Fruit fly (Drosophila melanogaster) whole organism, embryonic: ENCODE data around the gene CG13247.

Experiments used
- Awh ChIP-seq: fragments of 200-800 bp; sonication (Bioruptor generic); IDR thresholded peaks from 2 replicates; pipeline ENCODE4, ENCODE4 v1.3.6; 2022; ENCODE audit warnings: missing biosample characterization, missing genetic modification characterization
- B-H2 ChIP-seq: fragments of 200-800 bp; sonication (Bioruptor generic); optimal IDR thresholded peaks from 2 replicates; lab custom pipeline; 2018; ENCODE audit warnings: missing biosample characterization, mild to moderate bottlenecking, missing genetic modification characterization
- BtbVII ChIP-seq: fragments of 200-800 bp; sonication (Bioruptor generic); optimal IDR thresholded peaks from 3 replicates; lab custom pipeline; 2017; ENCODE audit warnings: missing biosample characterization, mild to moderate bottlenecking, missing genetic modification characterization
- CG10267 ChIP-seq: fragments of 200-800 bp; sonication (Bioruptor generic); optimal IDR thresholded peaks from 2 replicates; lab custom pipeline; 2018; ENCODE audit warnings: missing biosample characterization, mild to moderate bottlenecking, missing genetic modification characterization, moderate library complexity
- CG10565 ChIP-seq: fragments of 200-800 bp; sonication (Bioruptor generic); optimal IDR thresholded peaks from 3 replicates; lab custom pipeline; 2016; ENCODE audit warnings: missing biosample characterization, mild to moderate bottlenecking, missing genetic modification characterization
- CG11695 ChIP-seq: fragments of 200-800 bp; sonication (Bioruptor generic); IDR thresholded peaks from 3 replicates; pipeline ENCODE4 v1.3.6; 2022; ENCODE audit warnings: missing biosample characterization, missing genetic modification characterization
- CG13287 ChIP-seq: fragments of 200-800 bp; sonication (Bioruptor generic); IDR thresholded peaks from 2 replicates; pipeline ENCODE4 v1.3.6; 2022; ENCODE audit warnings: missing biosample characterization, missing genetic modification characterization; ENCODE audit not compliant: partially characterized antibody
- CG14710 ChIP-seq: fragments of 200-800 bp; sonication (Bioruptor generic); optimal IDR thresholded peaks from 3 replicates; lab custom pipeline; 2019; ENCODE audit warnings: missing biosample characterization, mild to moderate bottlenecking, missing genetic modification characterization, moderate library complexity
- CG15601 ChIP-seq: fragments of 200-800 bp; sonication (Bioruptor generic); optimal IDR thresholded peaks from 3 replicates; lab custom pipeline; 2019; ENCODE audit warnings: missing biosample characterization, mild to moderate bottlenecking, missing genetic modification characterization, moderate library complexity
- CG16779 ChIP-seq: fragments of 200-800 bp; sonication (Bioruptor generic); IDR thresholded peaks from 2 replicates; pipeline ENCODE4 v1.3.6; 2022; ENCODE audit warnings: missing biosample characterization, missing genetic modification characterization
- CG18011 ChIP-seq: fragments of 200-800 bp; sonication (Bioruptor generic); optimal IDR thresholded peaks from 2 replicates; lab custom pipeline; 2017; ENCODE audit warnings: missing biosample characterization, missing genetic modification characterization, mild to moderate bottlenecking, moderate library complexity, missing genotype
- CG18619 ChIP-seq: fragments of 200-800 bp; sonication (Bioruptor generic); optimal IDR thresholded peaks from 3 replicates; lab custom pipeline; 2017; ENCODE audit warnings: missing biosample characterization, mild to moderate bottlenecking, missing genetic modification characterization
- CG2129 ChIP-seq: fragments of 200-800 bp; sonication (Bioruptor generic); IDR thresholded peaks from 2 replicates; pipeline ENCODE4 v1.3.6; 2022; ENCODE audit warnings: missing biosample characterization, missing genetic modification characterization; ENCODE audit not compliant: partially characterized antibody
- CG3163 ChIP-seq: fragments of 200-800 bp; sonication (Bioruptor generic); optimal IDR thresholded peaks from 3 replicates; lab custom pipeline; 2016; ENCODE audit warnings: missing biosample characterization, missing genetic modification characterization
- CG34224 ChIP-seq: fragments of 200-800 bp; sonication (Bioruptor generic); IDR thresholded peaks from 3 replicates; pipeline ENCODE4 v1.3.6; 2022; ENCODE audit warnings: missing biosample characterization, missing genetic modification characterization; ENCODE audit not compliant: partially characterized antibody
- CG3847 ChIP-seq: fragments of 200-800 bp; sonication (Bioruptor generic); IDR thresholded peaks from 2 replicates; pipeline ENCODE4 v1.3.6; 2022; ENCODE audit warnings: missing biosample characterization, missing genetic modification characterization
- CG4707 ChIP-seq: fragments of 200-800 bp; sonication (Bioruptor generic); optimal IDR thresholded peaks from 2 replicates; lab custom pipeline; 2018; ENCODE audit warnings: missing biosample characterization, mild to moderate bottlenecking, missing genetic modification characterization, moderate library complexity
- CG6254 ChIP-seq: fragments of 200-800 bp; sonication (Bioruptor generic); optimal IDR thresholded peaks from 3 replicates; lab custom pipeline; 2017; ENCODE audit warnings: mild to moderate bottlenecking, missing biosample characterization, missing genetic modification reagents, missing genetic modification characterization
- CG6689 ChIP-seq: fragments of 200-800 bp; sonication (Bioruptor generic); IDR thresholded peaks from 2 replicates; pipeline ENCODE4 v1.3.6; 2022; ENCODE audit warnings: missing biosample characterization, missing genetic modification characterization
- CG6813 ChIP-seq: fragments of 200-800 bp; sonication (Bioruptor generic); optimal IDR thresholded peaks from 2 replicates; lab custom pipeline; 2017; ENCODE audit warnings: missing biosample characterization, missing genetic modification characterization, mild to moderate bottlenecking, moderate library complexity, missing genetic modification reagents
- CG8290 ChIP-seq, 3 experiments: fragments of 200-800 bp; sonication (Bioruptor generic); optimal IDR thresholded peaks; 2 replicates each; lab custom pipeline; 2016 to 2019; ENCODE audit warnings: missing biosample characterization in 3 of 3, missing genetic modification characterization in 3 of 3, mild to moderate bottlenecking in 2 of 3, moderate library complexity in 1 of 3
- CkIIα-i1 ChIP-seq: fragments of 200-800 bp; sonication (Bioruptor generic); IDR thresholded peaks from 2 replicates; pipeline ENCODE4 v1.3.6; 2022; ENCODE audit warnings: missing biosample characterization, missing genetic modification characterization
- Dip2 ChIP-seq: fragments of 200-800 bp; sonication (Bioruptor generic); IDR thresholded peaks from 2 replicates; pipeline ENCODE4 v1.3.6; 2022; ENCODE audit warnings: missing biosample characterization, missing genetic modification characterization
- Dp ChIP-seq: fragments of 200-800 bp; sonication (Bioruptor generic); optimal IDR thresholded peaks from 2 replicates; lab custom pipeline; 2018; ENCODE audit warnings: missing biosample characterization, mild to moderate bottlenecking, missing genetic modification characterization, moderate library complexity
- Ets97D ChIP-seq: fragments of 200-800 bp; sonication (Bioruptor generic); optimal IDR thresholded peaks from 3 replicates; lab custom pipeline; 2016; ENCODE audit warnings: missing biosample characterization, missing genetic modification characterization
- HLH4C ChIP-seq: fragments of 200-800 bp; sonication (Bioruptor generic); IDR thresholded peaks from 3 replicates; pipeline ENCODE4 v1.3.6; 2022; ENCODE audit warnings: missing biosample characterization, missing genetic modification characterization; ENCODE audit not compliant: partially characterized antibody
- HmgZ ChIP-seq: fragments of 200-800 bp; sonication (Bioruptor generic); optimal IDR thresholded peaks from 2 replicates; lab custom pipeline; 2018; ENCODE audit warnings: missing biosample characterization, mild to moderate bottlenecking, missing genetic modification characterization
- Hr78 ChIP-seq, 2 experiments: fragments of 200-800 bp in 1 of 2; fragments of >200 bp in 1 of 2; sonication (Bioruptor generic) in 1 of 2; optimal IDR thresholded peaks; 2 replicates each; lab custom pipeline; 2017 to 2019; ENCODE audit warnings: missing biosample characterization in 2 of 2, missing genetic modification characterization in 2 of 2, mild to moderate bottlenecking in 1 of 2, moderate library complexity in 1 of 2
- Kr ChIP-seq: fragments of 200-800 bp; sonication (Bioruptor generic); optimal IDR thresholded peaks from 2 replicates; lab custom pipeline; 2017; ENCODE audit warnings: missing biosample characterization, mild to moderate bottlenecking, missing genetic modification characterization
- MBD-R2 ChIP-seq: fragments of 200-800 bp; sonication (Bioruptor generic); IDR thresholded peaks from 2 replicates; pipeline ENCODE4 v1.3.6; 2022; ENCODE audit warnings: missing biosample characterization, missing genetic modification characterization
- MESR4 ChIP-seq: fragments of 200-800 bp; sonication (Bioruptor generic); optimal IDR thresholded peaks from 2 replicates; lab custom pipeline; 2018; ENCODE audit warnings: missing biosample characterization, mild to moderate bottlenecking, missing genetic modification characterization, moderate library complexity
- MTF-1 ChIP-seq: fragments of 200-800 bp; sonication (Bioruptor generic); optimal IDR thresholded peaks from 2 replicates; lab custom pipeline; 2018; ENCODE audit warnings: missing biosample characterization, mild to moderate bottlenecking, missing genetic modification characterization, borderline replicate concordance
- Max ChIP-seq: fragments of 200-800 bp; sonication (Bioruptor generic); optimal IDR thresholded peaks from 2 replicates; lab custom pipeline; 2016; ENCODE audit warnings: missing biosample characterization, mild to moderate bottlenecking, missing genetic modification characterization
- Myb ChIP-seq: fragments of 200-800 bp; sonication (Bioruptor generic); optimal IDR thresholded peaks from 2 replicates; lab custom pipeline; 2016; ENCODE audit warnings: missing biosample characterization, missing genetic modification characterization
- NfI ChIP-seq: fragments of 200-800 bp; sonication (Bioruptor generic); optimal IDR thresholded peaks from 3 replicates; lab custom pipeline; 2018; ENCODE audit warnings: missing biosample characterization, mild to moderate bottlenecking, missing genetic modification characterization, moderate library complexity
- PHDP ChIP-seq: fragments of 200-800 bp; sonication (Bioruptor generic); optimal IDR thresholded peaks from 3 replicates; lab custom pipeline; 2018; ENCODE audit warnings: missing biosample characterization, mild to moderate bottlenecking, missing genetic modification characterization, moderate library complexity
- Pdp1 ChIP-seq, 2 experiments: fragments of 200-800 bp; sonication (Bioruptor generic); optimal IDR thresholded peaks; 3 replicates each; lab custom pipeline; 2016; ENCODE audit warnings: missing biosample characterization in 2 of 2, missing genetic modification characterization in 2 of 2, mild to moderate bottlenecking in 1 of 2, moderate library complexity in 1 of 2
- ap ChIP-seq: fragments of 200-800 bp; sonication (Bioruptor generic); IDR thresholded peaks from 2 replicates; pipeline ENCODE4 v1.3.6; 2022; ENCODE audit warnings: missing biosample characterization, missing genetic modification characterization
- caup ChIP-seq: fragments of 200-800 bp; sonication (Bioruptor generic); optimal IDR thresholded peaks from 3 replicates; lab custom pipeline; 2017; ENCODE audit warnings: missing biosample characterization, mild to moderate bottlenecking, missing genetic modification characterization, moderate library complexity; ENCODE audit not compliant: severe bottlenecking
- dysf ChIP-seq: fragments of 200-800 bp; sonication (Bioruptor generic); IDR thresholded peaks from 3 replicates; pipeline ENCODE4 v1.3.6; 2022; ENCODE audit warnings: missing biosample characterization, missing genetic modification characterization
- gce ChIP-seq: fragments of 200-800 bp; sonication (Bioruptor generic); IDR thresholded peaks from 3 replicates; pipeline ENCODE4 v1.3.6; 2022; ENCODE audit warnings: missing biosample characterization, missing genetic modification characterization
- hb ChIP-seq: fragments of 200-800 bp; sonication (Bioruptor generic); IDR thresholded peaks from 3 replicates; pipeline ENCODE4 v1.3.6; 2022; ENCODE audit warnings: missing biosample characterization, missing genetic modification characterization; ENCODE audit not compliant: partially characterized antibody
- hth ChIP-seq: fragments of >200 bp; optimal IDR thresholded peaks from 2 replicates; lab custom pipeline; 2017; ENCODE audit warnings: inconsistent platforms
- jigr1 ChIP-seq: fragments of 200-800 bp; sonication (Bioruptor generic); IDR thresholded peaks from 3 replicates; pipeline ENCODE4 v1.3.6; 2022; ENCODE audit warnings: missing biosample characterization, missing genetic modification characterization
- jing ChIP-seq: fragments of 200-800 bp; sonication (Bioruptor generic); optimal IDR thresholded peaks from 2 replicates; lab custom pipeline; 2018; ENCODE audit warnings: missing biosample characterization, mild to moderate bottlenecking, missing genetic modification characterization
- lilli ChIP-seq: fragments of 200-800 bp; sonication (Bioruptor generic); optimal IDR thresholded peaks from 3 replicates; lab custom pipeline; 2016; ENCODE audit warnings: missing biosample characterization, missing genetic modification characterization
- otp ChIP-seq: fragments of 200-800 bp; sonication (Bioruptor generic); IDR thresholded peaks from 3 replicates; pipeline ENCODE4, ENCODE4 v1.3.6; 2022; ENCODE audit warnings: missing biosample characterization, missing genetic modification characterization
- p53 ChIP-seq: fragments of 200-800 bp; sonication (Bioruptor generic); optimal IDR thresholded peaks from 2 replicates; lab custom pipeline; 2016; ENCODE audit warnings: missing biosample characterization, missing genetic modification characterization
- ranshi ChIP-seq: fragments of 200-800 bp; sonication (Bioruptor generic); IDR thresholded peaks from 2 replicates; pipeline ENCODE4 v1.3.6; 2022; ENCODE audit warnings: missing biosample characterization, missing genetic modification characterization
- ro ChIP-seq: fragments of 200-800 bp; sonication (Bioruptor generic); IDR thresholded peaks from 2 replicates; pipeline ENCODE4 v1.3.6; 2022; ENCODE audit warnings: missing biosample characterization, missing genetic modification characterization

CG13247 gene

DNA sequence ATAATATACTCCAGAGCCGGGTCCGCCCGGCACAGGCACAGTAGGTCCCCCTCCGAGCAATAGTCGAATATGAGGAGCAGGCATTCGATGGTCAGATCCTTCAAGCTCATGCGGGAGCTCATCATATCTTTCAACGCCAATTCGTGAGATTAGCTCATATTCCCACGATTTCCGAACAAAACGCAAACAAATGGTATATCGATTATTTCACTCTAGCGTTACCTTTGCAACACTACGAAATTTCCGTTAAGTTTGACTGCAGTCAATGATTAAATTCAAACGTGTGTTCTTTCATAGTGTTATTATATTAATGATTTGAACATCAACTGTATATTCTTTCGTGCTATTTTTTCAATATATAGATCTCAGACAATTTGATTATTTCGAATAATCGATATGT, 23.2 kb downstream of the CG13247 start, which contains the start of gene CG33969 (continued):
- peak; percentile 44 for TF ChIP-seq Dp (GFP tag; lab: Kevin White, UChicago)
- TF ChIP-seq CkIIα-i1 (GFP tag; lab: Robert Waterston, UW) = no peak
- no peak for TF ChIP-seq Hr78 (GFP tag; optimal IDR thresholded peaks at IDR 0.05; lab: Kevin White, UChicago)
- peak in 1 of 2 experiments; percentile 46 for TF ChIP-seq Pdp1 (GFP tag; optimal IDR thresholded peaks at IDR 0.05; lab: Kevin White, UChicago)
- peak; percentile 57 for TF ChIP-seq MESR4
- TF ChIP-seq MBD-R2 (GFP tag; lab: Robert Waterston, UW) = peak; percentile 63
- TF ChIP-seq Myb (GFP tag; lab: Kevin White, UChicago) = peak; percentile 96
- TF ChIP-seq MTF-1 (GFP tag; lab: Kevin White, UChicago) = no peak
- TF ChIP-seq CG10565 (GFP tag; lab: Kevin White, UChicago) = no peak
- TF ChIP-seq CG3163 (GFP tag; lab: Kevin White, UChicago) = no peak
- no peak for TF ChIP-seq hth (lab: Kevin White, UChicago)
- TF ChIP-seq CG8290 (GFP tag; optimal IDR thresholded peaks at IDR 0.05; lab: Kevin White, UChicago) = no peak
- peak in 1 of 2 experiments; percentile 40 for TF ChIP-seq CG8290 (tag; optimal IDR thresholded peaks at IDR 0.05; lab: Kevin White, UChicago)
- TF ChIP-seq Kr (GFP tag; lab: Kevin White, UChicago) = no peak
- no peak for TF ChIP-seq CG11695 (GFP tag; lab: Robert Waterston, UW)
- no peak for TF ChIP-seq CG4707 (GFP tag; lab: Kevin White, UChicago)
- TF ChIP-seq otp (GFP tag; lab: Robert Waterston, UW) = no peak
- TF ChIP-seq Max = no peak
- TF ChIP-seq CG15601 = no peak
- TF ChIP-seq CG16779 (GFP tag; lab: Robert Waterston, UW) = no peak
- no peak for TF ChIP-seq CG6689 (GFP tag; lab: Robert Waterston, UW)
- TF ChIP-seq dysf (GFP tag; lab: Robert Waterston, UW) = no peak
- TF ChIP-seq hb (GFP tag; lab: Robert Waterston, UW) = no peak
- TF ChIP-seq CG6254 (GFP tag; lab: Kevin White, UChicago) = no peak
- TF ChIP-seq lilli = no peak
- TF ChIP-seq caup (GFP tag; lab: Kevin White, UChicago) = no peak
- TF ChIP-seq Dip2 (GFP tag; lab: Robert Waterston, UW) = no peak
- TF ChIP-seq ap (GFP tag; lab: Robert Waterston, UW) = no peak
- peak; percentile 94 for TF ChIP-seq CG10267
- no peak for TF ChIP-seq CG2129 (GFP tag; lab: Robert Waterston, UW)
- TF ChIP-seq B-H2 = peak; percentile 12
- peak; percentile 21 for TF ChIP-seq CG14710 (tag; lab: Kevin White, UChicago)
- TF ChIP-seq jing (GFP tag; lab: Kevin White, UChicago) = no peak
- TF ChIP-seq HmgZ (tag; lab: Kevin White, UChicago) = peak; percentile 28
- TF ChIP-seq CG34224 (GFP tag; lab: Robert Waterston, UW) = peak; percentile 49; the same call in 1 of the 3 replicates
- no peak for TF ChIP-seq PHDP (tag; lab: Kevin White, UChicago)
- no peak for TF ChIP-seq NfI (GFP tag; lab: Kevin White, UChicago)
- peak; percentile 58 for TF ChIP-seq CG13287
- TF ChIP-seq CG18619 = no peak
- no peak for TF ChIP-seq CG18011 (GFP tag; lab: Kevin White, UChicago)
- TF ChIP-seq ro = no peak
- TF ChIP-seq CG6813 (GFP tag; lab: Kevin White, UChicago) = no peak
- TF ChIP-seq jigr1 (GFP tag; lab: Robert Waterston, UW) = no peak
- TF ChIP-seq HLH4C (GFP tag; lab: Robert Waterston, UW) = peak; percentile 14; the same call in 1 of the 3 replicates
- TF ChIP-seq gce (GFP tag; lab: Robert Waterston, UW) = no peak
- peak; percentile 37 for TF ChIP-seq Ets97D (GFP tag; lab: Kevin White, UChicago)
- no peak for TF ChIP-seq CG3847 (GFP tag; lab: Robert Waterston, UW)
- TF ChIP-seq p53 (GFP tag; lab: Kevin White, UChicago) = no peak
- no peak for TF ChIP-seq Awh (GFP tag; lab: Robert Waterston, UW)
- TF ChIP-seq BtbVII (GFP tag; lab: Kevin White, UChicago) = no peak
- TF ChIP-seq ranshi = no peak
